Worm (Caenorhabditis elegans) whole organism, midembryonic: Measurements from ENCODE around the gene ttr-3.

Experiments
- T22C8.4 ChIP-seq: fragments of 200-800 bp; sonication (Bioruptor generic); IDR thresholded peaks from 2 replicates; pipeline ENCODE4 v1.3.6; 2022; ENCODE audit warnings: missing genetic modification characterization, missing compliant biosample characterization
- cog-1 ChIP-seq: sonication (generic microtip); optimal IDR thresholded peaks from 2 replicates; lab custom pipeline; 2016; ENCODE audit warnings: missing genetic modification characterization, missing compliant biosample characterization
- flt-1 ChIP-seq: fragments of 200-800 bp; sonication (Bioruptor generic); IDR thresholded peaks from 2 replicates; pipeline ENCODE4 v1.3.6; 2022; ENCODE audit warnings: missing genetic modification characterization, missing compliant biosample characterization
- klf-2 ChIP-seq: fragments of 200-800 bp; sonication (Bioruptor generic); conservative IDR thresholded peaks from 2 replicates; pipeline ENCODE4 v1.3.6; 2022; ENCODE audit warnings: missing genetic modification reagents, missing genetic modification characterization, missing compliant biosample characterization
- med-1 ChIP-seq: sonication (generic microtip); optimal IDR thresholded peaks from 2 replicates; lab custom pipeline; 2017; ENCODE audit warnings: missing genetic modification characterization, mild to moderate bottlenecking, missing compliant biosample characterization, antibody characterized with exemption, missing genetic modification reagents; ENCODE audit not compliant: insufficient read depth
- ref-1 ChIP-seq: fragments of 200-800 bp; sonication (Bioruptor generic); conservative IDR thresholded peaks from 2 replicates; pipeline ENCODE4 v1.3.6; 2022; ENCODE audit warnings: missing genetic modification reagents, missing genetic modification characterization, missing compliant biosample characterization
- tab-1 ChIP-seq: fragments of 200-800 bp; sonication (Bioruptor generic); IDR thresholded peaks from 2 replicates; pipeline ENCODE4 v1.3.6; 2022; ENCODE audit warnings: missing genetic modification characterization, missing compliant biosample characterization
- ztf-23 ChIP-seq: fragments of 200-800 bp; sonication (Bioruptor generic); IDR thresholded peaks from 2 replicates; pipeline ENCODE4 v1.3.6; 2022; ENCODE audit warnings: missing genetic modification reagents, missing genetic modification characterization, missing compliant biosample characterization
- ztf-29 ChIP-seq: fragments of 200-800 bp; sonication (Bioruptor generic); IDR thresholded peaks from 2 replicates; pipeline ENCODE4 v1.3.6; 2022; ENCODE audit warnings: missing genetic modification reagents, missing genetic modification characterization, missing compliant biosample characterization

- no peak for TF ChIP-seq T22C8.4 (GFP tag; lab: Robert Waterston, UW)
- no peak for TF ChIP-seq ztf-23 (GFP tag; lab: Robert Waterston, UW)
- TF ChIP-seq cog-1, result no peak
- TF ChIP-seq flt-1 (GFP tag; lab: Robert Waterston, UW), result no peak
- no peak for TF ChIP-seq ztf-29
- TF ChIP-seq med-1 (GFP tag; lab: Kevin White, UChicago), result no peak
- no peak for TF ChIP-seq klf-2 (GFP tag; lab: Robert Waterston, UW)
- no peak for TF ChIP-seq tab-1
- no peak for TF ChIP-seq ref-1 (GFP tag; lab: Robert Waterston, UW)
Observed at ce11 chrIII:9929525-9929924, 3.0 kb upstream of the ttr-3 start.
